Worm (Caenorhabditis elegans): ENCODE measurements around the gene npr-42.

Gene npr-42

DNA sequence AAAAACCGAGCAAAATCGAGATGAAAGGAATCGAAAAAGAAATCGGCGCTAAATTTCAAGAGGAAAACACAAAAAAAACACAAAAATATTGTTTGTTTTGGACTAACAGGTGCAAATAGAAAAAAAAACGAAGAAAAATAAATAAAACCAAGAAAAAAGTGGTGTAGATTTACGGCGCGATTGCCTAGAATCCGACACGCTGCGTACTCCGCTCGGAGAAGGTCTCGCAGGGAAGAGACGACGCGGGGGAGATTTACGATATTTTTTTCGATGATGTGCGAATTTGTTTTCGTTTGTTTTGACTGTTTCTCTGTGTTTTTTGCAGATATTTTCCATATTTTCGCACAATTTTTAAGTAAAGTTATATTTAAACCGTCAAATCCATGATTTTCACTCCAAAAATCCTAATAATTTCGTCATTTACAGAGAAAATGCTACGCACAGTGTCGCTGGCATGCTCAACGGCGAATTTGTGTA is 23.3 kb downstream of the npr-42 start, which contains the start of gene sco-1 (continued):
- peak; percentile 54 for TF ChIP-seq zim-3 (tag; optimal IDR thresholded peaks at IDR 0.05)
- TF ChIP-seq tbp1 (GFP tag; optimal IDR thresholded peaks at IDR 0.05): peak; percentile 71
- TF ChIP-seq snpc-4 (GFP tag; optimal IDR thresholded peaks at IDR 0.05): peak; percentile 35
- peak in 3 of 4 experiments; percentile 49 to 68 (median 54) for TF ChIP-seq snpc-4 (tag; optimal IDR thresholded peaks at IDR 0.05)
- peak; percentile 29 for TF ChIP-seq nhr-80 (tag; optimal IDR thresholded peaks at IDR 0.05)
- peak; percentile 90; the same call in 1 of the 2 replicates for TF ChIP-seq ztf-6 (GFP tag; IDR thresholded peaks at IDR 0.05)
- TF ChIP-seq dpff-1 (tag; optimal IDR thresholded peaks at IDR 0.05): no peak
- TF ChIP-seq tlf-1 (GFP tag; optimal IDR thresholded peaks at IDR 0.05): peak; percentile 81
- TF ChIP-seq snpc-3.4 (tag; optimal IDR thresholded peaks at IDR 0.05): peak; percentile 73
- no peak for TF ChIP-seq T26A5.8 (tag; optimal IDR thresholded peaks at IDR 0.05)
- TF ChIP-seq attf-5 (GFP tag; optimal IDR thresholded peaks at IDR 0.05): peak; percentile 89
- peak; percentile 87 for TF ChIP-seq D2030.7 (GFP tag; IDR thresholded peaks at IDR 0.05)
- no peak for TF ChIP-seq hrde-1 (tag; optimal IDR thresholded peaks at IDR 0.05; ENCODE audit: borderline replicate concordance)
- peak; percentile 78 for TF ChIP-seq atf-7 (tag; optimal IDR thresholded peaks at IDR 0.05)
- no peak for TF ChIP-seq hlh-26 (GFP tag; conservative IDR thresholded peaks at IDR 0.05)
- no peak for TF ChIP-seq mxl-1 (tag; optimal IDR thresholded peaks at IDR 0.05)
- peak; percentile 98 for TF ChIP-seq ceh-27 (GFP tag; optimal IDR thresholded peaks at IDR 0.05)
- TF ChIP-seq madf-3 (GFP tag; IDR thresholded peaks at IDR 0.05): peak; percentile 90
- no peak for TF ChIP-seq ama-1 (optimal IDR thresholded peaks at IDR 0.05)
- no peak for TF ChIP-seq ama-1 (GFP tag; optimal IDR thresholded peaks at IDR 0.05)
- TF ChIP-seq lsl-1 (GFP tag; optimal IDR thresholded peaks at IDR 0.05): peak; percentile 79
- TF ChIP-seq F57A8.1 (GFP tag; optimal IDR thresholded peaks at IDR 0.05): no peak
- peak in 1 of 2 experiments; percentile 61 for TF ChIP-seq rec-8 (tag; optimal IDR thresholded peaks at IDR 0.05)
- peak; percentile 89 for TF ChIP-seq pbrm-1 (GFP tag; IDR thresholded peaks at IDR 0.05)
- peak; percentile 96 for TF ChIP-seq K11D2.4 (GFP tag; IDR thresholded peaks at IDR 0.05)
- peak; percentile 58; the same call in 1 of the 2 replicates for TF ChIP-seq Y53F4B.3 (GFP tag; IDR thresholded peaks at IDR 0.05)
- TF ChIP-seq hsf-1 (GFP tag; IDR thresholded peaks at IDR 0.05): peak; percentile 61; the same call in 1 of the 2 replicates
- TF ChIP-seq aptf-2 (GFP tag; conservative IDR thresholded peaks at IDR 0.05): peak; percentile 86
- peak; percentile 91 for TF ChIP-seq athp-1 (tag; optimal IDR thresholded peaks at IDR 0.05)
- peak; percentile 61 for TF ChIP-seq zfh-2 (GFP tag; conservative IDR thresholded peaks at IDR 0.05)
- no peak for TF ChIP-seq nhr-90 (tag; optimal IDR thresholded peaks at IDR 0.05)

DNA sequence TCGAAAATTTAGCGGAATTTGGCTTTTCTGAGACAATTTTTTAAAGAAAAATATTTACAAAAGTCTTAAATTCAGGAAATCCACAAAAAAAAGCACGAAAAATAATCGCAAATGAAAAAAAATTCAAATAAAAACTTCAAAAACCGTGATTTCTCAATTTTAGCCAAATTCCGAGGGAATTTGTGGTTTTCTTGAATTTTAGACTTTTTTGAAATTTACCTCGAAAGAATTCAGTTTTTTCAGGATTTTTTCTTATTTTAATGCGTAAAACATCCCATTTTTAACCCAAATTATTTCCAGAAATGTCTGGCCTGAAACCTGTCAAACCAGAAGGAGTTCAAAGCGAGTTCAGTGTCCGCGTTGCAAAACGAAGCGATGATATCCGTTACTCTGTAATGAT is 25.3 kb downstream of the npr-42 start, which contains the start of gene gtf-2F1:
gtf-2F1 (plus strand) TSS at position 301 of the 400 bp plus-strand sequence.
- no peak for TF ChIP-seq C17E4.6 (GFP tag; IDR thresholded peaks at IDR 0.05)
- TF ChIP-seq hmg-20 (GFP tag; IDR thresholded peaks at IDR 0.05): no peak
- TF ChIP-seq ztf-18 (tag; optimal IDR thresholded peaks at IDR 0.05): no peak
- TF ChIP-seq Y53G8AR.9 (GFP tag; conservative IDR thresholded peaks at IDR 0.05): no peak
- no peak for TF ChIP-seq F57C9.4 (tag; optimal IDR thresholded peaks at IDR 0.05)
- no peak for TF ChIP-seq egl-44 (GFP tag; IDR thresholded peaks at IDR 0.05)
- TF ChIP-seq snpc-3.4 (tag; optimal IDR thresholded peaks at IDR 0.05): no peak
- no peak for TF ChIP-seq ztf-3 (GFP tag; optimal IDR thresholded peaks at IDR 0.05)
- TF ChIP-seq K11D2.4 (GFP tag; IDR thresholded peaks at IDR 0.05): no peak
- TF ChIP-seq chd-7 (tag; optimal IDR thresholded peaks at IDR 0.05): no peak
- no peak for TF ChIP-seq T26A5.8 (tag; optimal IDR thresholded peaks at IDR 0.05)
- TF ChIP-seq nfya-1 (tag; optimal IDR thresholded peaks at IDR 0.05; ENCODE audit: borderline replicate concordance, insufficient read depth): no peak
- no peak for TF ChIP-seq attf-3 (GFP tag; conservative IDR thresholded peaks at IDR 0.05)
- TF ChIP-seq dox-1 (GFP tag; IDR thresholded peaks at IDR 0.05): no peak
- TF ChIP-seq aptf-3 (GFP tag; IDR thresholded peaks at IDR 0.05): no peak
- no peak for TF ChIP-seq nhr-120 (GFP tag; IDR thresholded peaks at IDR 0.05)
- no peak for TF ChIP-seq lin-35 (GFP tag; optimal IDR thresholded peaks at IDR 0.05)
- no peak for TF ChIP-seq ztf-28 (GFP tag; IDR thresholded peaks at IDR 0.05)
- no peak for TF ChIP-seq dpff-1 (tag; optimal IDR thresholded peaks at IDR 0.05)

Measured in whole organism, young adult.